Fruit fly (Drosophila melanogaster): ENCODE measurements around the gene CG33985.
A peak's percentile ranks its signal among the peaks of the same experiment; 100 is the strongest.

The CG33985 gene

DNA sequence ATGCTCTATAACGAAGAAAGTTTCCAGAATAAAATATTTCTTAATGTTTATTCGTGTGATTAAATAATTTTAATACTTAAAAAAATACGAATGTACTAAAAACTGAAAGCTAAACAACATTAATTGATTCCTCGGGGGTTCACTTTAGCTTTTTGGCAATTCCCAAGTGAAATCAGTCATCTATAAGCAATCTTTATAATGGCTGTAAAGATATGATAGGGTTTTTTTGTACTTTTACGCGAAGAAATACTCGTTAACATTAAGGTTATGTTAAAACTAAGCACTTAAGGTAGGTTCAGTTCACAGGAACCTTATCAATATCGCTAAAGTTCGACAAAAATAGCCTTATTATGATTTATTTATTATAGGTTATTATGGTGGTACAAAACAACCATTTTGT is 6.7 kb downstream of the CG33985 start:
- TF ChIP-seq dm (GFP tag; optimal IDR thresholded peaks at IDR 0.05) (no peak), vnd (GFP tag; IDR thresholded peaks at IDR 0.05; ENCODE audit: partially characterized antibody) (no peak), crc (GFP tag; optimal IDR thresholded peaks at IDR 0.05) (no peak), HmgD (GFP tag; optimal IDR thresholded peaks at IDR 0.05) (no peak), corto (GFP tag; optimal IDR thresholded peaks at IDR 0.05) (no peak), Dref (GFP tag; IDR thresholded peaks at IDR 0.05) (no peak), B-H1 (GFP tag; IDR thresholded peaks at IDR 0.05) (no peak), Dip3 (GFP tag; optimal IDR thresholded peaks at IDR 0.05) (no peak), dmrt99B (tag; optimal IDR thresholded peaks at IDR 0.05) (no peak), Vsx1 (GFP tag; optimal IDR thresholded peaks at IDR 0.05) (no peak), HLH54F (GFP tag; optimal IDR thresholded peaks at IDR 0.05) (no peak), jigr1 (GFP tag; IDR thresholded peaks at IDR 0.05) (no peak), BtbVII (GFP tag; optimal IDR thresholded peaks at IDR 0.05) (peak; percentile 22), sens (GFP tag) (peak; percentile 57), CG32532 (GFP tag; IDR thresholded peaks at IDR 0.05) (no peak), Hr78 (GFP tag; optimal IDR thresholded peaks at IDR 0.05) (no peak), CG34376 (GFP tag; optimal IDR thresholded peaks at IDR 0.05) (peak; percentile 62), CG3281 (GFP tag; optimal IDR thresholded peaks at IDR 0.05) (no peak), amos (GFP tag; IDR thresholded peaks at IDR 0.05; ENCODE audit: partially characterized antibody) (no peak), ssp (GFP tag; IDR thresholded peaks at IDR 0.05) (no peak), CG30431 (GFP tag; optimal IDR thresholded peaks at IDR 0.05) (no peak), sr (GFP tag; IDR thresholded peaks at IDR 0.05) (no peak), CG1602 (GFP tag; optimal IDR thresholded peaks at IDR 0.05) (no peak), p53 (GFP tag; optimal IDR thresholded peaks at IDR 0.05) (no peak), cad (GFP tag; optimal IDR thresholded peaks at IDR 0.05) (no peak), sug (tag; optimal IDR thresholded peaks at IDR 0.05) (peak; percentile 54), CG30403 (GFP tag; optimal IDR thresholded peaks at IDR 0.05) (no peak), CG10366 (GFP tag; IDR thresholded peaks at IDR 0.05) (no peak), C15 (GFP tag; IDR thresholded peaks at IDR 0.05) (no peak), run (tag; optimal IDR thresholded peaks at IDR 0.05) (no peak), CG10543 (GFP tag; optimal IDR thresholded peaks at IDR 0.05) (no peak), CG2678 (tag; optimal IDR thresholded peaks at IDR 0.05) (peak; percentile 66), D19B (GFP tag; optimal IDR thresholded peaks at IDR 0.05) (no peak), ttk (GFP tag; IDR thresholded peaks at IDR 0.05) (no peak), CG4282 (GFP tag; optimal IDR thresholded peaks at IDR 0.05) (no peak), CG6175 (GFP tag; IDR thresholded peaks at IDR 0.05) (no peak), sna (GFP tag; IDR thresholded peaks at IDR 0.05; ENCODE audit: partially characterized antibody) (no peak), Meics (GFP tag; optimal IDR thresholded peaks at IDR 0.05) (peak; percentile 10), exex (tag; optimal IDR thresholded peaks at IDR 0.05) (peak; percentile 94), pan (optimal IDR thresholded peaks at IDR 0.05) (no peak), pan (GFP tag; optimal IDR thresholded peaks at IDR 0.05 in 1 of 2, IDR thresholded peaks at IDR 0.05 in 1 of 2) (no peak), CHES-1-like (GFP tag; optimal IDR thresholded peaks at IDR 0.05) (no peak), CG14014 (GFP tag; IDR thresholded peaks at IDR 0.05) (no peak), CG7357 (GFP tag; IDR thresholded peaks at IDR 0.05) (no peak), bigmax (GFP tag; optimal IDR thresholded peaks at IDR 0.05) (peak; percentile 74)

Data from whole organism, embryonic.